Worm (Caenorhabditis elegans) whole organism, L4/young adult: ENCODE results near the gene K02E10.5.
A peak's percentile ranks its signal among the peaks of the same experiment; 100 is the strongest.

ENCODE experiments used
- W03F9.2 ChIP-seq: fragments of 150-350 bp; optimal IDR thresholded peaks from 2 replicates; lab custom pipeline; 2014; ENCODE audit warnings: missing biosample characterization, missing genetic modification characterization
- dao-5 ChIP-seq: sonication (generic microtip); optimal IDR thresholded peaks from 2 replicates; lab custom pipeline; 2016; ENCODE audit warnings: missing genotype, missing genetic modification characterization, moderate library complexity, missing compliant biosample characterization
- him-1 ChIP-seq: sonication (generic microtip); optimal IDR thresholded peaks from 2 replicates; lab custom pipeline; 2016; ENCODE audit warnings: missing genotype, missing genetic modification reagents, missing genetic modification characterization, missing compliant biosample characterization

The K02E10.5 gene

ce11 chrX:2478823-2479222 lies at the start of gene K02E10.5:
K02E10.5 (minus strand) TSS chrX:2478923.
- TF ChIP-seq W03F9.2 (tag; lab: Kevin White, UChicago) (no peak), him-1 (tag; lab: Kevin White, UChicago) (no peak)

ce11 chrX:2527877-2528276 lies 49.2 kb upstream of the K02E10.5 start:
- peak; percentile 45 for TF ChIP-seq him-1 (tag; lab: Kevin White, UChicago)
- TF ChIP-seq W03F9.2 (tag; lab: Kevin White, UChicago), result no peak
- TF ChIP-seq dao-5 (tag; lab: Kevin White, UChicago), result peak; percentile 12

- TF ChIP-seq him-1 (tag; lab: Kevin White, UChicago) (no peak), W03F9.2 (tag; lab: Kevin White, UChicago) (no peak), dao-5 (tag; lab: Kevin White, UChicago) (no peak)
Measured at ce11 chrX:2527194-2527593, 48.5 kb upstream of the K02E10.5 start.

- no peak for TF ChIP-seq him-1 (tag; lab: Kevin White, UChicago)
- no peak for TF ChIP-seq dao-5 (tag; lab: Kevin White, UChicago)
- TF ChIP-seq W03F9.2 (tag; lab: Kevin White, UChicago), result no peak
Measured at ce11 chrX:2526078-2526477, 47.4 kb upstream of the K02E10.5 start.

- TF ChIP-seq dao-5 (tag; lab: Kevin White, UChicago) (no peak), him-1 (tag; lab: Kevin White, UChicago) (no peak), W03F9.2 (tag; lab: Kevin White, UChicago) (no peak)
Measured at ce11 chrX:2522658-2523057, 43.9 kb upstream of the K02E10.5 start.

ce11 chrX:2520461-2520860 lies 41.7 kb upstream of the K02E10.5 start:
- TF ChIP-seq him-1 (tag; lab: Kevin White, UChicago) (no peak), dao-5 (tag; lab: Kevin White, UChicago) (no peak), W03F9.2 (tag; lab: Kevin White, UChicago) (no peak)

ce11 chrX:2516949-2517696 lies 38.4 kb upstream of the K02E10.5 start:
- TF ChIP-seq W03F9.2 (tag; lab: Kevin White, UChicago) (no peak), dao-5 (tag; lab: Kevin White, UChicago) (no peak), him-1 (tag; lab: Kevin White, UChicago) (no peak)

ce11 chrX:2515224-2515623 lies 36.5 kb upstream of the K02E10.5 start, which contains the start of gene syg-1:
syg-1 (minus strand) TSS chrX:2515324.
- TF ChIP-seq dao-5 (tag; lab: Kevin White, UChicago) (no peak), W03F9.2 (tag; lab: Kevin White, UChicago) (no peak), him-1 (tag; lab: Kevin White, UChicago) (no peak)

ce11 chrX:2513667-2514198 lies 35.0 kb upstream of the K02E10.5 start:
- TF ChIP-seq him-1 (tag; lab: Kevin White, UChicago), result no peak
- TF ChIP-seq dao-5 (tag; lab: Kevin White, UChicago), result no peak
- no peak for TF ChIP-seq W03F9.2 (tag; lab: Kevin White, UChicago)

ce11 chrX:2508449-2508848 lies 29.7 kb upstream of the K02E10.5 start, which contains the start of gene K02E10.7:
K02E10.7 (minus strand) TSS chrX:2508549.
- no peak for TF ChIP-seq him-1 (tag; lab: Kevin White, UChicago)
- TF ChIP-seq W03F9.2 (tag; lab: Kevin White, UChicago), result no peak
- TF ChIP-seq dao-5 (tag; lab: Kevin White, UChicago), result no peak

- no peak for TF ChIP-seq dao-5 (tag; lab: Kevin White, UChicago)
- no peak for TF ChIP-seq him-1 (tag; lab: Kevin White, UChicago)
- no peak for TF ChIP-seq W03F9.2 (tag; lab: Kevin White, UChicago)
Measured at ce11 chrX:2506738-2507137, 28.0 kb upstream of the K02E10.5 start.

- TF ChIP-seq him-1 (tag; lab: Kevin White, UChicago) (no peak), W03F9.2 (tag; lab: Kevin White, UChicago) (no peak), dao-5 (tag; lab: Kevin White, UChicago) (no peak)
Measured at ce11 chrX:2497816-2498215, 19.1 kb upstream of the K02E10.5 start.

- TF ChIP-seq W03F9.2 (tag; lab: Kevin White, UChicago), result no peak
- TF ChIP-seq dao-5 (tag; lab: Kevin White, UChicago), result no peak
- no peak for TF ChIP-seq him-1 (tag; lab: Kevin White, UChicago)
Measured at ce11 chrX:2495865-2496314, 17.2 kb upstream of the K02E10.5 start, which contains the start of gene rabr-1. rabr-1 (plus strand) TSS chrX:2496180.
